Worm (Caenorhabditis elegans): ENCODE data around the gene pqn-65.

Gene pqn-65

ce11 chrX:4588462-4588861, 31.0 kb downstream of the pqn-65 start, which contains the start of gene lnp-1:
Gene lnp-1 (plus strand): TSS chrX:4588762.
- no peak for TF ChIP-seq unc-62 (GFP tag; optimal IDR thresholded peaks at IDR 0.05)

DNA sequence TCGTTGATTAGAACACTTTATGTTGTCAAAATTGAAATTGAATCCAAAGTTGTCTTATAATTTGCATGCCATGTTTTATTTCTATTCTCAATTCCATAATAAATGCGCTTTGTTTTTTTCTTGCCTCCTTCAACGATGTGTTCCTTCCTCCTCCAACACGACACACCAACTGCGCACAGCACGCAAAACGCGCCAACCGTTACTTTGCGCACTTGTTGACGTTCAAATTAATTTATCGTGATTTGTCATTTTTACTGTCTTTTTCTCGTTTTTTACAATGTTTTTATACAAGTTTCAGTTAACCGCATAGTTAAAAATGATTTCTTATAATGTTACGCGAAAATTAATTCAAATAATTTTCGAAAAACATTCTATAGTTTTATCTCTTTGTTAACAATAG, 31.5 kb downstream of the pqn-65 start:
- TF ChIP-seq unc-62 (GFP tag; optimal IDR thresholded peaks at IDR 0.05), result no peak

DNA sequence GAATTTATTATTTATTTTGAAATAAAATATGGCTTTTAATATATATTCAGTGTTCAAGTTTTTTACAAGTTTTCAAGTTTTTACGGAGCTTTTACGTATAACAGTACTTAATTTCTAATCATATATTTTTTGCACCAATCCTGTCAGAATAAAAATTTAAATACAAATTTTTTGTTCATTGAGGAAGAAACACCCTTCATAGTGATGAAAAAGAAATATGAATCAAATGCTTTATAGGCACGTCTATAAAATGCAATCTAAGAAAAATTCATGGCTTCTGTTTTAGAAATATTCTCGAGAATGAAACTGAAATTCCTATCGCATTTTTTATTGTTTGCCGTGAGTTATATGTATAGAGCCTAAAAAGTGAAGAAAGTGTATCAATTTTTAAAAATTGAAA, 32.8 kb downstream of the pqn-65 start, which contains the start of gene C05E11.2:
Gene C05E11.2, plus strand, starts transcription at position 301 of the 400 bp plus-strand sequence.
- no peak for TF ChIP-seq unc-62 (GFP tag; optimal IDR thresholded peaks at IDR 0.05)

ce11 chrX:4585579-4585978, 33.9 kb downstream of the pqn-65 start, which contains the start of gene C05E11.7:
Gene C05E11.7 (minus strand): TSS chrX:4585679.
- no peak for TF ChIP-seq unc-62 (GFP tag; optimal IDR thresholded peaks at IDR 0.05)

DNA sequence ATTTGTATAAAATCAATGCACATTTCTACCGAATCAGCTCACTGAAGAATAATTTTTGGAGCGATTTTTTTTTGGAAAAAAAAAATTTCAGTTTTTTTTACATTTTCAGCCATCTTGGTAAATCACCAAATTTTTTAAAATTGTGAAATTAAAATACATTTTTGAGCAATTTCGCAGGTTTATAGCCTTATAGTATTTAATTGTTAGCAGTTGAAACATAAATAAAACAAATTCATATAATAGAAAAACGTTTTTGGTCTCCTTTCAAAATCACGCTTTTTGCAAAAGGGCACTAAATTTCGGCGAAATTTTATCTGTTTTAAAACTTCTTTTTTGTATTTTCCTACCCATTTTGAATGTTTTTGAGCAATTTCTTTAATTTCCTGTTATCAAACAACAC, 40.9 kb downstream of the pqn-65 start:
- no peak for TF ChIP-seq unc-62 (GFP tag; optimal IDR thresholded peaks at IDR 0.05)

DNA sequence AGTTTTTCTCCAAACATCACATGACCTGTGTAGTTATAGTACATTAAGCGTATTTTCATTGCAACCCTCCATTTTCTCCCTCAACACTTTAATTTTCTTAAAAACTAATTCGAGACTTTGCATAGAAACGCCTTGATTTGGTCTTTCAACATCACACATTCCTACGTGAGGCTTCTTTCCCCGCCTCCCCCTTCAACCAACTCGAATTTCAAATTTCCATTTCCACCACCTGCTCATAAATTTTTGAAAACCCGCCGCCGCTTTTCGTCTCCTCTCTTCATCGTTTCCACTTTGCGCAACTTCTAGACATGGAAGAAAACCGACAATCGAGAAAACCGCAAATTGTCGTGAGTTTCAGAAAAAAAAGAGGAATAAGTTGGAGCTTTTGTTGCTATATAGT, 41.5 kb downstream of the pqn-65 start, which contains the start of gene C05E11.3:
Gene C05E11.3, plus strand, starts transcription at position 301 of the 400 bp plus-strand sequence.
- TF ChIP-seq unc-62 (GFP tag; optimal IDR thresholded peaks at IDR 0.05), result no peak

DNA sequence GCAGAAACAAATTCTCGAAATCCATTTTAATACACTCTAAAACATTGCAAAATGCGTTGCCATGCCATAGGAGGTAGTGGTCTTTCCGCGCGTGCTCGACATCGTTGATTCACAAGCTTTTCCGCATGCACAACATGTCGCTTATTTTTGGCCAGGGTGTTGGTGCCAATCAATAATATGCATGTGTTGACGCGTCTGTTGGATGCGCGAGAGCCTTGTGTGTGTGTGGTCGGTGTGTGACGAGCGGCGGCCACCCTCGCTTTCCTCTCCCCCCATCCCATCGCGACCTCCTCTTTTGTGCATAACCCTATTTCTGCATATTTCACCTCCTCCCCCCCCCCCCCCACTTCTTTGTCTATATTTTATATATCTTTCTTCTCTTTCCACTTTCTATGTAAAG, 43.2 kb downstream of the pqn-65 start:
- no peak for TF ChIP-seq unc-62 (GFP tag; optimal IDR thresholded peaks at IDR 0.05)

ce11 chrX:4574873-4575272, 44.6 kb downstream of the pqn-65 start:
- TF ChIP-seq unc-62 (GFP tag; optimal IDR thresholded peaks at IDR 0.05), result no peak

- no peak for TF ChIP-seq unc-62 (GFP tag; optimal IDR thresholded peaks at IDR 0.05)
These were observed 48.3 kb downstream of the pqn-65 start, which contains the start of gene amt-1 for ce11 chrX:4571137-4571536. Gene amt-1 (plus strand): TSS chrX:4571437.

DNA sequence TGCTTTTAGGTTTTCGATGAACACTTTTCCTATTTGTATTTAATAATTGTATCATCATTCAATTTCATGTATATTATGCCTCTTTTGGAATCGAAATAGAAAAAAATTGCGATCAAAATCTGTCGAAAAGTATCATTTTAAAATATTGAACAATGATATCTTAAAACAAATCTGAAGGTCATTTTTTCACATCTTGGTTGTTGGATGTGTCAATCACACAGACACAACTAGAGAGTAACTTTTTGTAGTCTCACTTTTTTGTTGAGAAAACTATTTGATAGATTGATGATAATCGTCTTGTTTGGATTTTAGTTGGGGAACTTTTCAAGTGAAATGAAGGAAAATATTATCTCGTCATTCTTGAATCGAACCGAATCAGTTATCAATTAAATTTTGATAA, 50.2 kb downstream of the pqn-65 start:
- no peak for TF ChIP-seq unc-62 (GFP tag; optimal IDR thresholded peaks at IDR 0.05)

- TF ChIP-seq unc-62 (GFP tag; optimal IDR thresholded peaks at IDR 0.05), result no peak
These were observed 52.3 kb downstream of the pqn-65 start for ce11 chrX:4567110-4567509.

- TF ChIP-seq unc-62 (GFP tag; optimal IDR thresholded peaks at IDR 0.05), result no peak
These were observed 54.6 kb downstream of the pqn-65 start, which contains the start of gene amt-4 for ce11 chrX:4564717-4565316. Gene amt-4 (plus strand): TSS chrX:4565302.

DNA sequence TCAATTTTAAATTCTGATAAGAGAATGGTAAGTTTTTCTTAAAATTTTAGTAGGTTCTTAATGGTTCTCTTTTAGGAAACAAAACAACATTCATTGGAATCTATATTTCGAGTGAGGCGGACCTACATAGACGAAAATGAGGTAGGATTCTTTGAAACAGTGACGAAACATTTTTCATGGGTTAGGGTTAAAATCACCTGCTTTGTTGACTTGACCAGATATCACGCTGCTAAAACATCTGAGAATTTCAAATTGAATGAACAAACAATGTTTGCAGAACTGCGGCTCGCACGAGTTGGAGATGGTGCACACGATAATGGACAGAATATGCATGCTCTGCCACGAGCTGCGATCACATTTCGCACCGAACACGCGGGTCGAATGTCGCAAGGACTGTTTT, 57.1 kb downstream of the pqn-65 start:
- no peak for TF ChIP-seq unc-62 (GFP tag; optimal IDR thresholded peaks at IDR 0.05)

ce11 chrX:4561863-4562262, 57.6 kb downstream of the pqn-65 start, which contains the start of gene C05E11.6:
Gene C05E11.6 (plus strand): TSS chrX:4562163.
- no peak for TF ChIP-seq unc-62 (GFP tag; optimal IDR thresholded peaks at IDR 0.05)

All from whole organism, dauer.